Worm (Caenorhabditis elegans): ENCODE measurements around the gene M01F1.4.

DNA sequence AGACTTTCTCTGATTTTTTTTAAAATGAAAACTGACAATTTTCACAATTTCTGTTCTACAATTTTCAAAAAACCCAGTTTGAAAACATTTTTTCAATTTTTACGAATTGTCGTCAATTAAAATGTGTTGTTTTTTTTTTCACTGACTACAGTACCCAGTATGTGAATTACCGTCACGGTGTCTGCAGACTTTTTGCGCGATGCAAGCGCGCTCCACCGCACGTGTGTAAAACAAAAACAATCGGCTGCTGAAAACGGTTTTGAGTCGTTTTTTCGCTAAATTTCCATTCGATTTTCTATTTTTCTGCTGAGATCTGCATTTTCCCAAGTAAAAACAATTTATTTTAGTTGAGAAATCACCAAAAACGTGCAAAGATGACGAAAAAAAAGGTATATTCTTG is 53.6 kb downstream of the M01F1.4 start:
- TF ChIP-seq egl-18 (GFP tag; IDR thresholded peaks at IDR 0.05) (peak; percentile 91), atf-7 (tag; optimal IDR thresholded peaks at IDR 0.05) (peak; percentile 82), F57C9.4 (tag; optimal IDR thresholded peaks at IDR 0.05) (peak; percentile 23), sdz-38 (tag; optimal IDR thresholded peaks at IDR 0.05) (no peak), ceh-79 (tag; optimal IDR thresholded peaks at IDR 0.05) (peak; percentile 63), ama-1 (optimal IDR thresholded peaks at IDR 0.05) (peak; percentile 45), ama-1 (GFP tag; optimal IDR thresholded peaks at IDR 0.05) (no peak), aptf-3 (GFP tag; IDR thresholded peaks at IDR 0.05) (no peak)
